Worm (Caenorhabditis elegans): ENCODE data around the gene F02C9.2.
A peak's percentile ranks its signal among the peaks of the same experiment; 100 is the strongest.

F02C9.2 gene

ce11 chrV:3112198-3112597, 21.3 kb upstream of the F02C9.2 start:
- TF ChIP-seq ztf-4 (tag; optimal IDR thresholded peaks at IDR 0.05): no peak
- TF ChIP-seq fos-1 (tag; optimal IDR thresholded peaks at IDR 0.05): peak; percentile 22

- no peak for TF ChIP-seq zag-1 (tag; optimal IDR thresholded peaks at IDR 0.05)
Observed at ce11 chrV:3113751-3114150, 19.8 kb upstream of the F02C9.2 start, which contains the start of gene Y73C8C.8. Gene Y73C8C.8, minus strand, starts transcription at chrV:3113851.

ce11 chrV:3114973-3115372, 18.5 kb upstream of the F02C9.2 start, which contains the start of gene Y73C8C.3:
Gene Y73C8C.3, plus strand, starts transcription at chrV:3115273.
- no peak for TF ChIP-seq sem-4 (tag; optimal IDR thresholded peaks at IDR 0.05)
- no peak for TF ChIP-seq nhr-10 (tag; optimal IDR thresholded peaks at IDR 0.05)
- TF ChIP-seq ama-1 (optimal IDR thresholded peaks at IDR 0.05): no peak
- no peak for TF ChIP-seq mdl-1 (tag; optimal IDR thresholded peaks at IDR 0.05)
- no peak for TF ChIP-seq unc-39 (tag; optimal IDR thresholded peaks at IDR 0.05)
- no peak for TF ChIP-seq nhr-23 (tag; optimal IDR thresholded peaks at IDR 0.05)
- TF ChIP-seq skn-1 (tag; optimal IDR thresholded peaks at IDR 0.05): no peak
- no peak for TF ChIP-seq nhr-21 (tag; optimal IDR thresholded peaks at IDR 0.05)
- no peak for TF ChIP-seq lin-11 (tag; optimal IDR thresholded peaks at IDR 0.05)
- TF ChIP-seq nhr-6 (tag; optimal IDR thresholded peaks at IDR 0.05): no peak
- no peak for TF ChIP-seq lsy-2 (tag; optimal IDR thresholded peaks at IDR 0.05)
- TF ChIP-seq gmeb-1 (tag; optimal IDR thresholded peaks at IDR 0.05): no peak
- TF ChIP-seq lin-13 (GFP tag; optimal IDR thresholded peaks at IDR 0.05): no peak
- no peak for TF ChIP-seq ceh-82 (tag; optimal IDR thresholded peaks at IDR 0.05)
- no peak for TF ChIP-seq nhr-237 (tag; optimal IDR thresholded peaks at IDR 0.05)
- TF ChIP-seq elt-1 (tag; optimal IDR thresholded peaks at IDR 0.05): no peak
- no peak for TF ChIP-seq nhr-77 (tag; optimal IDR thresholded peaks at IDR 0.05)

ce11 chrV:3118167-3118566, 15.3 kb upstream of the F02C9.2 start, which contains the start of gene clec-210:
Gene clec-210, plus strand, starts transcription at chrV:3118377.
- no peak for TF ChIP-seq mbf-1 (tag; optimal IDR thresholded peaks at IDR 0.05)
- TF ChIP-seq fos-1 (tag; optimal IDR thresholded peaks at IDR 0.05): peak; percentile 28

ce11 chrV:3119185-3119584, 14.3 kb upstream of the F02C9.2 start:
- TF ChIP-seq elt-1 (tag; optimal IDR thresholded peaks at IDR 0.05): no peak
- TF ChIP-seq nhr-77 (tag; optimal IDR thresholded peaks at IDR 0.05): no peak

ce11 chrV:3121743-3122142, 11.8 kb upstream of the F02C9.2 start, which contains the start of gene srt-56:
Gene srt-56, minus strand, starts transcription at chrV:3121843.
- no peak for TF ChIP-seq zag-1 (tag; optimal IDR thresholded peaks at IDR 0.05)
- no peak for TF ChIP-seq ceh-82 (tag; optimal IDR thresholded peaks at IDR 0.05)
- TF ChIP-seq lin-11 (tag; optimal IDR thresholded peaks at IDR 0.05): no peak
- no peak for TF ChIP-seq sem-4 (tag; optimal IDR thresholded peaks at IDR 0.05)
- TF ChIP-seq F13H6.1 (tag; optimal IDR thresholded peaks at IDR 0.05): no peak
- TF ChIP-seq Y55F3AM.14 (GFP tag; optimal IDR thresholded peaks at IDR 0.05): no peak

- no peak for TF ChIP-seq nhr-237 (tag; optimal IDR thresholded peaks at IDR 0.05)
- no peak for TF ChIP-seq F13H6.1 (tag; optimal IDR thresholded peaks at IDR 0.05)
- no peak for TF ChIP-seq unc-55 (GFP tag; optimal IDR thresholded peaks at IDR 0.05)
- no peak for TF ChIP-seq C34F6.9 (tag; optimal IDR thresholded peaks at IDR 0.05)
- TF ChIP-seq Y55F3AM.14 (GFP tag; optimal IDR thresholded peaks at IDR 0.05): no peak
- no peak for TF ChIP-seq nhr-25 (tag; optimal IDR thresholded peaks at IDR 0.05)
- TF ChIP-seq elt-1 (tag; optimal IDR thresholded peaks at IDR 0.05): no peak
- TF ChIP-seq mbf-1 (tag; optimal IDR thresholded peaks at IDR 0.05): no peak
- no peak for TF ChIP-seq zag-1 (tag; optimal IDR thresholded peaks at IDR 0.05)
- TF ChIP-seq nhr-21 (tag; optimal IDR thresholded peaks at IDR 0.05): no peak
Observed at ce11 chrV:3122403-3122802, 11.1 kb upstream of the F02C9.2 start.

ce11 chrV:3124912-3125311, 8.6 kb upstream of the F02C9.2 start, which contains the start of gene Y73C8C.12:
Gene Y73C8C.12, plus strand, starts transcription at chrV:3125212.
- TF ChIP-seq snpc-4 (tag; optimal IDR thresholded peaks at IDR 0.05): no peak
- no peak for TF ChIP-seq lin-39 (tag; optimal IDR thresholded peaks at IDR 0.05)
- TF ChIP-seq C34F6.9 (tag; optimal IDR thresholded peaks at IDR 0.05): no peak
- no peak for TF ChIP-seq sma-9 (GFP tag; optimal IDR thresholded peaks at IDR 0.05)
- no peak for TF ChIP-seq sma-9 (tag; optimal IDR thresholded peaks at IDR 0.05)
- no peak for TF ChIP-seq egl-27 (tag; optimal IDR thresholded peaks at IDR 0.05)
- no peak for TF ChIP-seq nhr-77 (tag; optimal IDR thresholded peaks at IDR 0.05)
- TF ChIP-seq unc-39 (tag; optimal IDR thresholded peaks at IDR 0.05): no peak
- TF ChIP-seq ztf-11 (tag; optimal IDR thresholded peaks at IDR 0.05): no peak
- no peak for TF ChIP-seq lin-13 (GFP tag; optimal IDR thresholded peaks at IDR 0.05)
- TF ChIP-seq F13H6.1 (tag; optimal IDR thresholded peaks at IDR 0.05): no peak
- no peak for TF ChIP-seq ceh-82 (tag; optimal IDR thresholded peaks at IDR 0.05)
- no peak for TF ChIP-seq mab-5 (tag; optimal IDR thresholded peaks at IDR 0.05)

Measured in whole organism, L2 larva.